Worm (Caenorhabditis elegans): Measurements from ENCODE around the gene ubq-1.

The ubq-1 gene

DNA sequence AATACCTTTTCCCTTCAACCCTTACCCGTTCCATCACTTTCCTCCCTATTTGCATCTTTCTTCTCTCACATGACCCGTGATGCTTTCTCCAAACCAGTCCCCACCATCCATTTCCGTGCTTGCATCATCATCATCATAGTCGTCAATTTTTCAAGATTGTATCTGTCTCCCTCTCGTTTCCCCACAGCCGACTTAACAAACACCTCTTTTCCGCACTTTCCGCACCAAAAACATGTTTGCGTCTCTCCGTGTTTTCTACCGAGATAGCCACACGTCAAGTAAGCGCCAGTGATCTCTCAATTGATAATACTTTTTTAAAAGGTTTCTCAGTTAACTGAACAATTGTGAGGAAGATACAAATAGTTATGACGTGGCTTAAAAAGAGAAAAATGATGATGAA is 2.0 kb upstream of the ubq-1 start (continued):
- TF ChIP-seq cey-2 (tag; optimal IDR thresholded peaks at IDR 0.05; ENCODE audit: borderline replicate concordance, insufficient read depth) (peak; percentile 85), nhr-10 (tag; optimal IDR thresholded peaks at IDR 0.05) (no peak), mep-1 (tag; optimal IDR thresholded peaks at IDR 0.05) (peak; percentile 85), tag-97 (GFP tag; IDR thresholded peaks at IDR 0.05) (no peak), madf-5 (GFP tag; IDR thresholded peaks at IDR 0.05) (no peak), lin-1 (GFP tag; IDR thresholded peaks at IDR 0.05) (0 out of 2 replicates have a peak, but pooled peaks have one; percentile 40), ama-1 (optimal IDR thresholded peaks at IDR 0.05) (peak; percentile 56), hlh-11 (tag; optimal IDR thresholded peaks at IDR 0.05) (peak; percentile 93), nhr-28 (tag; optimal IDR thresholded peaks at IDR 0.05) (peak; percentile 85), unc-130 (GFP tag; optimal IDR thresholded peaks at IDR 0.05) (no peak), F10B5.3 (tag; optimal IDR thresholded peaks at IDR 0.05) (no peak), zfp-3 (GFP tag; conservative IDR thresholded peaks at IDR 0.05) (0 out of 2 replicates have a peak, but pooled peaks have one; percentile 8), Y75B8A.6 (GFP tag; IDR thresholded peaks at IDR 0.05) (no peak), nhr-6 (tag; optimal IDR thresholded peaks at IDR 0.05) (peak; percentile 34), R02D3.7 (tag; optimal IDR thresholded peaks at IDR 0.05) (no peak), zip-2 (tag; optimal IDR thresholded peaks at IDR 0.05) (peak; percentile 14), ZK337.2 (GFP tag; IDR thresholded peaks at IDR 0.05) (no peak)

- TF ChIP-seq cey-2 (tag; optimal IDR thresholded peaks at IDR 0.05; ENCODE audit: borderline replicate concordance, insufficient read depth) (no peak), mdt-29 (GFP tag; IDR thresholded peaks at IDR 0.05) (no peak), tra-1 (GFP tag; IDR thresholded peaks at IDR 0.05) (0 out of 2 replicates have a peak, but pooled peaks have one; percentile 13), Y48G9A.11 (GFP tag; IDR thresholded peaks at IDR 0.05) (peak; percentile 57; the same call in 1 of the 2 replicates), php-3 (GFP tag; IDR thresholded peaks at IDR 0.05) (peak; percentile 78), skn-1 (tag; optimal IDR thresholded peaks at IDR 0.05) (no peak), dve-1 (tag; optimal IDR thresholded peaks at IDR 0.05; ENCODE audit: insufficient read depth) (peak; percentile 73), set-16 (GFP tag; IDR thresholded peaks at IDR 0.05) (no peak), pqm-1 (tag; optimal IDR thresholded peaks at IDR 0.05) (peak; percentile 23), dpl-1 (GFP tag; optimal IDR thresholded peaks at IDR 0.05) (no peak), F44E2.7 (GFP tag; IDR thresholded peaks at IDR 0.05) (no peak), mes-2 (tag; optimal IDR thresholded peaks at IDR 0.05; ENCODE audit: poor library complexity, severe bottlenecking) (peak; percentile 27), unc-39 (tag; optimal IDR thresholded peaks at IDR 0.05) (no peak), lir-3 (tag; optimal IDR thresholded peaks at IDR 0.05) (no peak), daf-8 (GFP tag; IDR thresholded peaks at IDR 0.05) (no peak), ceh-44 (GFP tag; IDR thresholded peaks at IDR 0.05) (peak; percentile 18; the same call in 1 of the 2 replicates), madf-9 (GFP tag; conservative IDR thresholded peaks at IDR 0.05) (no peak), hlh-30 (tag; optimal IDR thresholded peaks at IDR 0.05; ENCODE audit: insufficient read depth) (peak; percentile 67), pha-4 (GFP tag; IDR thresholded peaks at IDR 0.05) (no peak), pha-4 (tag; optimal IDR thresholded peaks at IDR 0.05) (no peak), ceh-82 (tag; optimal IDR thresholded peaks at IDR 0.05) (no peak), attf-4 (tag; optimal IDR thresholded peaks at IDR 0.05) (no peak), nhr-237 (tag; optimal IDR thresholded peaks at IDR 0.05) (no peak), mxl-2 (GFP tag; conservative IDR thresholded peaks at IDR 0.05) (no peak), lin-38 (GFP tag; IDR thresholded peaks at IDR 0.05) (peak; percentile 43; the same call in 1 of the 2 replicates), saeg-2 (GFP tag; IDR thresholded peaks at IDR 0.05) (no peak), dmd-6 (GFP tag; IDR thresholded peaks at IDR 0.05) (0 out of 2 replicates have a peak, but pooled peaks have one; percentile 33), arid-1 (GFP tag; conservative IDR thresholded peaks at IDR 0.05) (no peak), D1046.2 (GFP tag; IDR thresholded peaks at IDR 0.05) (no peak), hif-1 (tag; optimal IDR thresholded peaks at IDR 0.05) (no peak), sdz-12 (GFP tag; optimal IDR thresholded peaks at IDR 0.05) (no peak), rbr-2 (tag; optimal IDR thresholded peaks at IDR 0.05) (no peak), Y5F2A.4 (GFP tag; optimal IDR thresholded peaks at IDR 0.05) (no peak), ceh-20 (GFP tag; IDR thresholded peaks at IDR 0.05) (peak; percentile 58)
Measured at ce11 chrIII:5938790-5939452, 1.1 kb upstream of the ubq-1 start.
